Fruit fly (Drosophila melanogaster) whole organism, wandering third instar larva: ENCODE measurements around the gene AcCoAS.

ENCODE experiments used
- Abd-B ChIP-seq: fragments of >200 bp; optimal IDR thresholded peaks from 2 replicates; lab custom pipeline; 2017; ENCODE audit warnings: missing biosample characterization, missing genetic modification characterization
- CrebA ChIP-seq: fragments of 200-800 bp; sonication (Bioruptor generic); optimal IDR thresholded peaks from 2 replicates; lab custom pipeline; 2016; ENCODE audit warnings: missing biosample characterization, mild to moderate bottlenecking, missing genetic modification characterization, borderline replicate concordance
- Hnf4 ChIP-seq: fragments of 200-800 bp; sonication (Bioruptor generic); optimal IDR thresholded peaks from 2 replicates; lab custom pipeline; 2016; ENCODE audit warnings: missing biosample characterization, mild to moderate bottlenecking, missing genetic modification characterization
- Hr78 ChIP-seq: fragments of >200 bp; optimal IDR thresholded peaks from 2 replicates; lab custom pipeline; 2017; ENCODE audit warnings: missing biosample characterization, missing genetic modification characterization
- Mio ChIP-seq: sonication (Bioruptor generic); optimal IDR thresholded peaks from 2 replicates; lab custom pipeline; 2016; ENCODE audit warnings: missing biosample characterization, missing genetic modification characterization
- Myc ChIP-seq: fragments of >200 bp; optimal IDR thresholded peaks from 2 replicates; lab custom pipeline; 2017
- br ChIP-seq: fragments of 200-800 bp; sonication (Bioruptor generic); optimal IDR thresholded peaks from 2 replicates; lab custom pipeline; 2016; ENCODE audit warnings: missing biosample characterization, missing genetic modification characterization
- brk ChIP-seq: fragments of 200-800 bp; sonication (Bioruptor generic); optimal IDR thresholded peaks from 2 replicates; lab custom pipeline; 2016; ENCODE audit warnings: missing biosample characterization, mild to moderate bottlenecking, missing genetic modification characterization
- dsf ChIP-seq: sonication (Bioruptor generic); optimal IDR thresholded peaks from 2 replicates; lab custom pipeline; 2016; ENCODE audit warnings: missing biosample characterization, missing genetic modification characterization, borderline replicate concordance
- fru ChIP-seq: fragments of 200-800 bp; sonication (Bioruptor generic); optimal IDR thresholded peaks from 3 replicates; lab custom pipeline; 2016; ENCODE audit warnings: missing biosample characterization, mild to moderate bottlenecking, missing genetic modification characterization
- lola ChIP-seq: fragments of >200 bp; optimal IDR thresholded peaks from 2 replicates; lab custom pipeline; 2017; ENCODE audit warnings: missing biosample characterization, missing genetic modification characterization
- pan ChIP-seq: fragments of >200 bp; optimal IDR thresholded peaks from 2 replicates; lab custom pipeline; 2017
- usp ChIP-seq: fragments of >200 bp; optimal IDR thresholded peaks from 2 replicates; lab custom pipeline; 2017; ENCODE audit warnings: missing biosample characterization, missing genetic modification characterization
- woc ChIP-seq: sonication (Bioruptor generic); optimal IDR thresholded peaks from 2 replicates; lab custom pipeline; 2016; ENCODE audit warnings: missing biosample characterization, mild to moderate bottlenecking, missing genetic modification characterization

DNA sequence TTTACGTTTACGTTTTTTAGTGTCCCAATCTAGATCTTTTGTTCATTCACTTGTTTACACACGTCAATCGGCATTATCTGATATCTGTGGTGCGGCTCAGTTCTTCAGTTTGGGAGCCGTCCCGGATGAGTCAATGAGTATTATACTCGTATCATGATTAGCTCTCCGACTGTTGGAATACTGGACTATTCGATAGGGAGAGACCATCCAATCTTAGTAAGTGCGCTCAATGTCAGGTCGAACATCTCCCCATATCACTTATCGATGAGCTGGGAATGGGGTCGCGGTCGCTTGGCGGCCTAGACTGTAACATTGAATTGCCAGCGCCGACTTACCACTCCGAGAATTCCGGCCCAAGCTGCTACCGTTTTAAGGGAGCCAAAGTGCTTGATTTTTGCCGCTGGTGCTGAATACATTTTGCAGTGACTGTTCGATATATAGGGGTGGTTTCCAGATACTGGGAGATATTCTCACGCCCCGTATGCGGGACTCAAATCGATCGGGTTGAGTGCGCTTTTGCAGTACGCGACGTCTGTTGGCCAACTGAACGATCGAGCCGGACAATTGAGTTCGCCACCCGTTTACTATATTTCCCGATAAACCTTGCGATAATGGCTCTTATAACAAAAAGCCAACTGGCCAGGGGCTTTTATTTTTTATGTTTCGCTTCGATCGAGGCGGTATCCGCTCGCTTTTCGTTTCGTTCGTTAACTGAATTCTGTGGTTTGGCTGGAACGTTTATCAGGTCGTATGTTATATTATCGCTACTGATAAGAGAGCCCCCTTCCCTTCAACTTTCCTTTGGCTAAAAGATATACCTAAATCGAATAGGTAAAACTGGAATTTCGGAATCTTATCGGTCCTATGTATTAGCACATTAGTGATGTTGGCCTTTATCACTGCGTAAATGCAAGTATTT lies 4.9 kb upstream of the AcCoAS start:
- TF ChIP-seq Hnf4 (GFP tag; lab: Kevin White, UChicago), result no peak
- no peak for TF ChIP-seq Mio (GFP tag; lab: Kevin White, UChicago)
- no peak for TF ChIP-seq brk (GFP tag; lab: Kevin White, UChicago)
- no peak for TF ChIP-seq pan
- no peak for TF ChIP-seq br (GFP tag; lab: Kevin White, UChicago)
- no peak for TF ChIP-seq usp (GFP tag; lab: Kevin White, UChicago)
- TF ChIP-seq lola (GFP tag; lab: Kevin White, UChicago), result no peak
- no peak for TF ChIP-seq CrebA
- no peak for TF ChIP-seq dsf
- no peak for TF ChIP-seq Myc
- TF ChIP-seq Hr78 (GFP tag; lab: Kevin White, UChicago), result no peak
- no peak for TF ChIP-seq woc (GFP tag; lab: Kevin White, UChicago)
- TF ChIP-seq fru (GFP tag; lab: Kevin White, UChicago), result no peak
- no peak for TF ChIP-seq Abd-B (GFP tag; lab: Kevin White, UChicago)
